Fruit fly (Drosophila melanogaster) whole organism, adult: Measurements from ENCODE around the gene FASN1.

Source experiments
- CG33017 ChIP-seq: fragments of 200-800 bp; sonication (Bioruptor generic); optimal IDR thresholded peaks from 2 replicates; lab custom pipeline; 2018; ENCODE audit warnings: missing biosample characterization, mild to moderate bottlenecking, missing genetic modification characterization, moderate library complexity
- CG7045 ChIP-seq: fragments of 200-800 bp; sonication (Bioruptor generic); optimal IDR thresholded peaks from 2 replicates; lab custom pipeline; 2017; ENCODE audit warnings: missing biosample characterization, mild to moderate bottlenecking, missing genetic modification characterization
- Hr96 ChIP-seq: fragments of 200-800 bp; sonication (Bioruptor generic); optimal IDR thresholded peaks from 2 replicates; lab custom pipeline; 2016; ENCODE audit warnings: missing biosample characterization, missing genetic modification characterization
- bab1 ChIP-seq: fragments of 200-800 bp; sonication (Bioruptor generic); optimal IDR thresholded peaks from 3 replicates; lab custom pipeline; 2019; ENCODE audit warnings: missing biosample characterization, mild to moderate bottlenecking, missing genetic modification characterization, moderate library complexity
- kay ChIP-seq: fragments of 200-800 bp; sonication (Bioruptor generic); peaks from one replicate; lab custom pipeline; 2016; ENCODE audit warnings: missing biosample characterization, missing genetic modification characterization, borderline replicate concordance
- pad ChIP-seq: fragments of 200-800 bp; sonication (Bioruptor generic); optimal IDR thresholded peaks from 3 replicates; lab custom pipeline; 2017; ENCODE audit warnings: missing biosample characterization, missing genetic modification characterization, mild to moderate bottlenecking, moderate library complexity, missing genetic modification reagents
- toe ChIP-seq: fragments of 200-800 bp; sonication (Bioruptor generic); optimal IDR thresholded peaks from 2 replicates; lab custom pipeline; 2016; ENCODE audit warnings: missing biosample characterization, missing genetic modification characterization

- TF ChIP-seq CG7045 (GFP tag; lab: Kevin White, UChicago) (no peak), kay (GFP tag; lab: Kevin White, UChicago) (no peak), toe (GFP tag; lab: Kevin White, UChicago) (no peak), CG33017 (tag; lab: Kevin White, UChicago) (no peak), pad (no peak), Hr96 (GFP tag; lab: Kevin White, UChicago) (no peak), bab1 (peak; percentile 53)
Measured at dm6 chr2L:3105895-3106294, 49.5 kb downstream of the FASN1 start.
